Fruit fly (Drosophila melanogaster) whole organism, embryonic: ENCODE data around the gene Srrm234.
A peak's percentile ranks its signal among the peaks of the same experiment; 100 is the strongest.

ENCODE experiments used
- Bteb2 ChIP-seq: fragments of 200-800 bp; sonication (Bioruptor generic); optimal IDR thresholded peaks from 2 replicates; lab custom pipeline; 2016; ENCODE audit warnings: missing biosample characterization, missing genetic modification characterization
- CG10209 ChIP-seq: fragments of 200-800 bp; sonication (Bioruptor generic); optimal IDR thresholded peaks from 3 replicates; lab custom pipeline; 2017; ENCODE audit warnings: missing biosample characterization, mild to moderate bottlenecking, missing genetic modification characterization, missing genetic modification reagents
- CG11085 ChIP-seq: fragments of 200-800 bp; sonication (Bioruptor generic); IDR thresholded peaks from 2 replicates; pipeline ENCODE4 v1.3.6; 2022; ENCODE audit warnings: missing biosample characterization, missing genetic modification characterization
- CG11247 ChIP-seq: fragments of 200-800 bp; sonication (Bioruptor generic); IDR thresholded peaks from 2 replicates; pipeline ENCODE4 v1.3.6; 2022; ENCODE audit warnings: missing biosample characterization, missing genetic modification characterization
- CG11398 ChIP-seq: fragments of 200-800 bp; sonication (Bioruptor generic); optimal IDR thresholded peaks from 2 replicates; lab custom pipeline; 2016; ENCODE audit warnings: missing biosample characterization, missing genetic modification characterization
- CG12104 ChIP-seq: fragments of 200-800 bp; sonication (Bioruptor generic); optimal IDR thresholded peaks from 3 replicates; lab custom pipeline; 2016; ENCODE audit warnings: missing biosample characterization, missing genetic modification characterization
- CG12659 ChIP-seq: fragments of 200-800 bp; sonication (Bioruptor generic); optimal IDR thresholded peaks from 3 replicates; lab custom pipeline; 2017; ENCODE audit warnings: mild to moderate bottlenecking, missing biosample characterization, missing genetic modification reagents, missing genetic modification characterization
- CG14014 ChIP-seq: fragments of 200-800 bp; sonication (Bioruptor generic); IDR thresholded peaks from 2 replicates; pipeline ENCODE4 v1.3.6; 2022; ENCODE audit warnings: missing biosample characterization, missing genetic modification characterization
- CG14441 ChIP-seq: fragments of 200-800 bp; sonication (Bioruptor generic); IDR thresholded peaks from 2 replicates; pipeline ENCODE4 v1.3.6; 2022; ENCODE audit warnings: missing biosample characterization, missing genetic modification characterization
- CG15269 ChIP-seq: fragments of 200-800 bp; sonication (Bioruptor generic); optimal IDR thresholded peaks from 2 replicates; lab custom pipeline; 2018; ENCODE audit warnings: missing biosample characterization, mild to moderate bottlenecking, missing genetic modification characterization, moderate library complexity
- CG16815 ChIP-seq: fragments of 200-800 bp; sonication (Bioruptor generic); optimal IDR thresholded peaks from 3 replicates; lab custom pipeline; 2017; ENCODE audit warnings: missing biosample characterization, mild to moderate bottlenecking, missing genetic modification characterization
- CG16863 ChIP-seq: fragments of 200-800 bp; sonication (Bioruptor generic); optimal IDR thresholded peaks from 3 replicates; lab custom pipeline; 2016; ENCODE audit warnings: missing biosample characterization, missing genetic modification characterization
- CG17361 ChIP-seq: fragments of 200-800 bp; sonication (Bioruptor generic); IDR thresholded peaks from 3 replicates; pipeline ENCODE4 v1.3.6; 2022; ENCODE audit warnings: missing biosample characterization, missing genetic modification characterization
- CG17612 ChIP-seq: fragments of 200-800 bp; sonication (Bioruptor generic); IDR thresholded peaks from 2 replicates; pipeline ENCODE4 v1.3.6; 2022; ENCODE audit warnings: missing biosample characterization, missing genetic modification characterization
- CG18619 ChIP-seq: fragments of 200-800 bp; sonication (Bioruptor generic); optimal IDR thresholded peaks from 3 replicates; lab custom pipeline; 2017; ENCODE audit warnings: missing biosample characterization, mild to moderate bottlenecking, missing genetic modification characterization
- CG2120 ChIP-seq: fragments of 200-800 bp; sonication (Bioruptor generic); optimal IDR thresholded peaks from 3 replicates; lab custom pipeline; 2016; ENCODE audit warnings: missing biosample characterization, missing genetic modification characterization
- CG2678 ChIP-seq: fragments of 200-800 bp; sonication (Bioruptor generic); optimal IDR thresholded peaks from 3 replicates; lab custom pipeline; 2019; ENCODE audit warnings: missing biosample characterization, mild to moderate bottlenecking, missing genetic modification characterization, moderate library complexity
- CG31224 ChIP-seq: fragments of 200-800 bp; sonication (Bioruptor generic); IDR thresholded peaks from 2 replicates; pipeline ENCODE4 v1.3.6; 2022; ENCODE audit warnings: missing biosample characterization, missing genetic modification characterization
- CG3281 ChIP-seq: fragments of 200-800 bp; sonication (Bioruptor generic); optimal IDR thresholded peaks from 3 replicates; lab custom pipeline; 2017; ENCODE audit warnings: missing biosample characterization, mild to moderate bottlenecking, missing genetic modification characterization
- CG34422 ChIP-seq: fragments of 200-800 bp; sonication (Bioruptor generic); IDR thresholded peaks from 3 replicates; pipeline ENCODE4 v1.3.6; 2022; ENCODE audit warnings: missing biosample characterization, missing genetic modification characterization
- CG4730 ChIP-seq: fragments of 200-800 bp; sonication (Bioruptor generic); IDR thresholded peaks from 2 replicates; pipeline ENCODE4 v1.3.6; 2022; ENCODE audit warnings: missing biosample characterization, missing genetic modification characterization
- CG8290 ChIP-seq, 3 experiments: fragments of 200-800 bp; sonication (Bioruptor generic); optimal IDR thresholded peaks; 2 replicates each; lab custom pipeline; 2016 to 2019; ENCODE audit warnings: missing biosample characterization in 3 of 3, missing genetic modification characterization in 3 of 3, mild to moderate bottlenecking in 2 of 3, moderate library complexity in 1 of 3
- CG9932 ChIP-seq: fragments of 200-800 bp; sonication (Bioruptor generic); IDR thresholded peaks from 2 replicates; pipeline ENCODE4 v1.3.6; 2022; ENCODE audit warnings: missing biosample characterization, missing genetic modification characterization
- Camta ChIP-seq: fragments of 200-800 bp; sonication (Bioruptor generic); optimal IDR thresholded peaks from 2 replicates; lab custom pipeline; 2016; ENCODE audit warnings: missing biosample characterization, missing genetic modification characterization
- Chrac-16 ChIP-seq: fragments of 200-800 bp; sonication (Bioruptor generic); optimal IDR thresholded peaks from 3 replicates; lab custom pipeline; 2016; ENCODE audit warnings: missing biosample characterization, missing genetic modification characterization
- Dad ChIP-seq: fragments of 200-800 bp; sonication (Bioruptor generic); optimal IDR thresholded peaks from 3 replicates; lab custom pipeline; 2016; ENCODE audit warnings: missing biosample characterization, missing genetic modification characterization
- Dll ChIP-seq: fragments of 200-800 bp; sonication (Bioruptor generic); IDR thresholded peaks from 4 replicates; pipeline ENCODE4 v1.3.6; 2022; ENCODE audit warnings: missing biosample characterization, missing genetic modification characterization; ENCODE audit not compliant: partially characterized antibody
- Gug ChIP-seq: fragments of 200-800 bp; sonication (Bioruptor generic); IDR thresholded peaks from 4 replicates; pipeline ENCODE4 v1.3.6; 2022; ENCODE audit warnings: missing biosample characterization, missing genetic modification characterization
- H15 ChIP-seq: fragments of 200-800 bp; sonication (Bioruptor generic); IDR thresholded peaks from 3 replicates; pipeline ENCODE4 v1.3.6; 2022; ENCODE audit warnings: missing biosample characterization, missing genetic modification characterization
- HHEX ChIP-seq: fragments of 200-800 bp; sonication (Bioruptor generic); optimal IDR thresholded peaks from 3 replicates; lab custom pipeline; 2017; ENCODE audit warnings: missing biosample characterization, mild to moderate bottlenecking, missing genetic modification characterization, missing genetic modification reagents
- Hey ChIP-seq: fragments of 200-800 bp; sonication (Bioruptor generic); optimal IDR thresholded peaks from 3 replicates; lab custom pipeline; 2018; ENCODE audit warnings: missing biosample characterization, mild to moderate bottlenecking, missing genetic modification characterization
- Hsf ChIP-seq: fragments of 200-800 bp; sonication (Bioruptor generic); optimal IDR thresholded peaks from 3 replicates; lab custom pipeline; 2016; ENCODE audit warnings: missing biosample characterization, missing genetic modification characterization
- Jarid2 ChIP-seq: fragments of 200-800 bp; sonication (Bioruptor generic); optimal IDR thresholded peaks from 3 replicates; lab custom pipeline; 2017; ENCODE audit warnings: mild to moderate bottlenecking, missing biosample characterization, missing genetic modification reagents, missing genetic modification characterization
- NFAT ChIP-seq: fragments of 200-800 bp; sonication (Bioruptor generic); IDR thresholded peaks from 2 replicates; pipeline ENCODE4 v1.3.6; 2022; ENCODE audit warnings: missing biosample characterization, missing genetic modification characterization
- Nf-YA ChIP-seq: fragments of 200-800 bp; sonication (Bioruptor generic); IDR thresholded peaks from 2 replicates; pipeline ENCODE4 v1.3.6; 2022; ENCODE audit warnings: missing biosample characterization, missing genetic modification characterization
- Pdp1 ChIP-seq, 2 experiments: fragments of 200-800 bp; sonication (Bioruptor generic); optimal IDR thresholded peaks; 3 replicates each; lab custom pipeline; 2016; ENCODE audit warnings: missing biosample characterization in 2 of 2, missing genetic modification characterization in 2 of 2, mild to moderate bottlenecking in 1 of 2, moderate library complexity in 1 of 2
- Taf1 ChIP-seq: fragments of 200-800 bp; sonication (Bioruptor generic); IDR thresholded peaks from 2 replicates; pipeline ENCODE4 v1.3.6; 2022; ENCODE audit warnings: missing biosample characterization, missing genetic modification characterization
- Xbp1 ChIP-seq: fragments of 200-800 bp; sonication (Bioruptor generic); optimal IDR thresholded peaks from 3 replicates; lab custom pipeline; 2016; ENCODE audit warnings: missing biosample characterization, mild to moderate bottlenecking, missing genetic modification characterization
- al ChIP-seq: fragments of 200-800 bp; sonication (Bioruptor generic); IDR thresholded peaks from 2 replicates; pipeline ENCODE4 v1.3.6; 2022; ENCODE audit warnings: missing biosample characterization, missing genetic modification characterization
- bab2 ChIP-seq: fragments of 200-800 bp; sonication (Bioruptor generic); optimal IDR thresholded peaks from 2 replicates; lab custom pipeline; 2016; ENCODE audit warnings: missing biosample characterization, missing genetic modification characterization
- bcd ChIP-seq: fragments of 200-800 bp; sonication (Bioruptor generic); optimal IDR thresholded peaks from 2 replicates; lab custom pipeline; 2017; ENCODE audit warnings: missing biosample characterization, mild to moderate bottlenecking, missing genetic modification characterization
- fd3F ChIP-seq: fragments of 200-800 bp; sonication (Bioruptor generic); optimal IDR thresholded peaks from 2 replicates; lab custom pipeline; 2018; ENCODE audit warnings: missing biosample characterization, mild to moderate bottlenecking, missing genetic modification characterization, moderate library complexity
- gem ChIP-seq: fragments of 200-800 bp; sonication (Bioruptor generic); optimal IDR thresholded peaks from 2 replicates; lab custom pipeline; 2019; ENCODE audit warnings: missing biosample characterization, mild to moderate bottlenecking, missing genetic modification characterization, moderate library complexity
- hkb ChIP-seq, 2 experiments: fragments of 200-800 bp in 1 of 2; fragments of >200 bp in 1 of 2; sonication (Bioruptor generic) in 1 of 2; IDR thresholded peaks in 1 of 2; optimal IDR thresholded peaks in 1 of 2; 2 replicates each; pipeline versions ENCODE4 v1.3.6 to Lab custom; 2017 to 2022; ENCODE audit warnings: missing biosample characterization in 1 of 2, missing genetic modification characterization in 1 of 2
- lola ChIP-seq, 3 experiments: fragments of >200 bp in 2 of 3; fragments of 200-800 bp in 1 of 3; sonication (Bioruptor generic) in 1 of 3; optimal IDR thresholded peaks; 2 replicates each; lab custom pipeline; 2017 to 2019; ENCODE audit warnings: missing biosample characterization in 3 of 3, missing genetic modification characterization in 3 of 3, mild to moderate bottlenecking in 1 of 3, moderate library complexity in 1 of 3
- p53 ChIP-seq: fragments of 200-800 bp; sonication (Bioruptor generic); optimal IDR thresholded peaks from 2 replicates; lab custom pipeline; 2016; ENCODE audit warnings: missing biosample characterization, missing genetic modification characterization
- slbo ChIP-seq: fragments of 200-800 bp; sonication (Bioruptor generic); IDR thresholded peaks from 2 replicates; pipeline ENCODE4 v1.3.6; 2022; ENCODE audit warnings: missing biosample characterization, missing genetic modification characterization
- unpg ChIP-seq: fragments of 200-800 bp; sonication (Bioruptor generic); optimal IDR thresholded peaks from 3 replicates; lab custom pipeline; 2018; ENCODE audit warnings: missing biosample characterization, mild to moderate bottlenecking, missing genetic modification characterization, moderate library complexity
- zf30C ChIP-seq: fragments of 200-800 bp; sonication (Bioruptor generic); optimal IDR thresholded peaks from 3 replicates; lab custom pipeline; 2018; ENCODE audit warnings: missing biosample characterization, mild to moderate bottlenecking, missing genetic modification characterization

The Srrm234 gene

dm6 chr3L:1609611-1610010 is 55.3 kb downstream of the Srrm234 start (continued):
- TF ChIP-seq CG2678 (tag; lab: Kevin White, UChicago): peak; percentile 72
- no peak for TF ChIP-seq Nf-YA
- TF ChIP-seq fd3F: peak; percentile 20
- TF ChIP-seq NFAT (GFP tag; lab: Robert Waterston, UW): peak; percentile 55; the same call in 1 of the 2 replicates
- no peak for TF ChIP-seq hkb (optimal IDR thresholded peaks at IDR 0.05; lab: Kevin White, UChicago)
- TF ChIP-seq hkb (GFP tag; IDR thresholded peaks at IDR 0.05; lab: Robert Waterston, UW): peak; percentile 34; the same call in 1 of the 2 replicates
- peak; percentile 54 for TF ChIP-seq CG14014 (GFP tag; lab: Robert Waterston, UW)
- no peak for TF ChIP-seq CG8290 (GFP tag; optimal IDR thresholded peaks at IDR 0.05; lab: Kevin White, UChicago)
- peak in 1 of 2 experiments; percentile 25 for TF ChIP-seq CG8290 (tag; optimal IDR thresholded peaks at IDR 0.05; lab: Kevin White, UChicago)
- peak; percentile 15 for TF ChIP-seq unpg (GFP tag; lab: Kevin White, UChicago)
- TF ChIP-seq CG12659 (GFP tag; lab: Kevin White, UChicago): peak; percentile 31
- peak; percentile 57; the same call in 2 of the 4 replicates for TF ChIP-seq Gug (GFP tag; lab: Robert Waterston, UW)
- peak; percentile 9 for TF ChIP-seq Chrac-16 (GFP tag; lab: Kevin White, UChicago)
- no peak for TF ChIP-seq CG11398 (GFP tag; lab: Kevin White, UChicago)
- TF ChIP-seq CG16863 (GFP tag; lab: Kevin White, UChicago): peak; percentile 19
- TF ChIP-seq CG11247 (GFP tag; lab: Robert Waterston, UW): no peak
- peak; percentile 56; the same call in 1 of the 2 replicates for TF ChIP-seq CG14441
- TF ChIP-seq Xbp1 (GFP tag; lab: Kevin White, UChicago): peak; percentile 25
- peak; percentile 4 for TF ChIP-seq Hsf (GFP tag; lab: Kevin White, UChicago)
- TF ChIP-seq zf30C (GFP tag; lab: Kevin White, UChicago): no peak
- TF ChIP-seq Hey (tag; lab: Kevin White, UChicago): no peak
- peak; percentile 3 for TF ChIP-seq Dad (GFP tag; lab: Kevin White, UChicago)
- peak; percentile 34 for TF ChIP-seq HHEX
- TF ChIP-seq CG31224 (GFP tag; lab: Robert Waterston, UW): peak; percentile 57
- TF ChIP-seq Taf1 (GFP tag; lab: Robert Waterston, UW): 0 out of 2 replicates have a peak, but pooled peaks have one; percentile 10
- peak in 1 of 2 experiments; percentile 46 for TF ChIP-seq Pdp1 (GFP tag; optimal IDR thresholded peaks at IDR 0.05; lab: Kevin White, UChicago)
- TF ChIP-seq CG10209: peak; percentile 34
- no peak for TF ChIP-seq Camta (GFP tag; lab: Kevin White, UChicago)
- peak; percentile 32 for TF ChIP-seq Bteb2 (GFP tag; lab: Kevin White, UChicago)
- peak; percentile 68 for TF ChIP-seq CG9932 (GFP tag; lab: Robert Waterston, UW)
- TF ChIP-seq p53 (GFP tag; lab: Kevin White, UChicago): no peak
- peak; percentile 25 for TF ChIP-seq bab2 (GFP tag; lab: Kevin White, UChicago)
- TF ChIP-seq CG4730 (GFP tag; lab: Robert Waterston, UW): no peak
- 0 out of 3 replicates have a peak, but pooled peaks have one; percentile 31 for TF ChIP-seq CG34422 (GFP tag; lab: Robert Waterston, UW)
- TF ChIP-seq gem (tag; lab: Kevin White, UChicago): peak; percentile 59
- no peak for TF ChIP-seq CG17612 (GFP tag; lab: Robert Waterston, UW)
- peak; percentile 53 for TF ChIP-seq CG15269 (tag; lab: Kevin White, UChicago)
- no peak for TF ChIP-seq lola (GFP tag; optimal IDR thresholded peaks at IDR 0.05; lab: Kevin White, UChicago)
- TF ChIP-seq H15: peak; percentile 43; the same call in 1 of the 3 replicates
- TF ChIP-seq CG11085 (GFP tag; lab: Robert Waterston, UW): 0 out of 2 replicates have a peak, but pooled peaks have one; percentile 38
- peak; percentile 27 for TF ChIP-seq bcd (GFP tag; lab: Kevin White, UChicago)
- no peak for TF ChIP-seq Dll (GFP tag; lab: Robert Waterston, UW)
- TF ChIP-seq al (GFP tag; lab: Robert Waterston, UW): peak; percentile 67
- peak; percentile 75 for TF ChIP-seq slbo (GFP tag; lab: Robert Waterston, UW)
- TF ChIP-seq CG3281 (GFP tag; lab: Kevin White, UChicago): peak; percentile 62
- TF ChIP-seq CG12104 (GFP tag; lab: Kevin White, UChicago): peak; percentile 85
- peak; percentile 49; the same call in 1 of the 3 replicates for TF ChIP-seq CG17361 (GFP tag; lab: Robert Waterston, UW)
- TF ChIP-seq CG18619 (GFP tag; lab: Kevin White, UChicago): peak; percentile 26
- no peak for TF ChIP-seq Jarid2 (GFP tag; lab: Kevin White, UChicago)
- TF ChIP-seq CG16815 (GFP tag; lab: Kevin White, UChicago): peak; percentile 14
- TF ChIP-seq CG2120 (GFP tag; lab: Kevin White, UChicago): peak; percentile 75
